Fruit fly (Drosophila melanogaster) S2 (cell line): ENCODE results near the gene SP.

Experiments used
- CG8478 ChIP-seq: fragments of >200 bp; optimal IDR thresholded peaks from 2 replicates; lab custom pipeline; 2018
- CTCF ChIP-seq, 2 experiments: fragments of >200 bp; optimal IDR thresholded peaks; 2 replicates each; lab custom pipeline; 2018

- TF ChIP-seq CG8478 (lab: Kevin White, UChicago) (no peak), CTCF (optimal IDR thresholded peaks at IDR 0.05; lab: Kevin White, UChicago) (no peak)
Observed at dm6 chr3L:13267254-13267653, 34.2 kb upstream of the SP start.
